Worm (Caenorhabditis elegans) whole organism, L4/young adult: ENCODE results near the gene srw-62.

Experiments
- W03F9.2 ChIP-seq: fragments of 150-350 bp; optimal IDR thresholded peaks from 2 replicates; lab custom pipeline; 2014; ENCODE audit warnings: missing biosample characterization, missing genetic modification characterization
- dao-5 ChIP-seq: sonication (generic microtip); optimal IDR thresholded peaks from 2 replicates; lab custom pipeline; 2016; ENCODE audit warnings: missing genotype, missing genetic modification characterization, moderate library complexity, missing compliant biosample characterization
- him-1 ChIP-seq: sonication (generic microtip); optimal IDR thresholded peaks from 2 replicates; lab custom pipeline; 2016; ENCODE audit warnings: missing genotype, missing genetic modification reagents, missing genetic modification characterization, missing compliant biosample characterization

Gene srw-62

ce11 chrII:7825107-7825506 lies at the start of gene srw-62:
Gene srw-62 (plus strand): TSS chrII:7825407.
- TF ChIP-seq W03F9.2 (tag; lab: Kevin White, UChicago), result no peak
- TF ChIP-seq dao-5 (tag; lab: Kevin White, UChicago), result no peak
- no peak for TF ChIP-seq him-1

ce11 chrII:7776232-7776631 lies 49.0 kb upstream of the srw-62 start:
- TF ChIP-seq W03F9.2 (tag; lab: Kevin White, UChicago) (no peak), dao-5 (tag; lab: Kevin White, UChicago) (no peak), him-1 (no peak)

ce11 chrII:7776715-7777114 lies 48.5 kb upstream of the srw-62 start:
- TF ChIP-seq W03F9.2 (tag; lab: Kevin White, UChicago) (no peak), him-1 (no peak), dao-5 (tag; lab: Kevin White, UChicago) (no peak)

- no peak for TF ChIP-seq W03F9.2 (tag; lab: Kevin White, UChicago)
Observed at ce11 chrII:7777320-7777978, 47.8 kb upstream of the srw-62 start, which contains the start of gene mthf-1. Gene mthf-1 (minus strand): TSS chrII:7777823.

- no peak for TF ChIP-seq dao-5 (tag; lab: Kevin White, UChicago)
- TF ChIP-seq W03F9.2 (tag; lab: Kevin White, UChicago), result no peak
- no peak for TF ChIP-seq him-1
Observed at ce11 chrII:7778273-7778672, 46.9 kb upstream of the srw-62 start.

- no peak for TF ChIP-seq dao-5 (tag; lab: Kevin White, UChicago)
- TF ChIP-seq him-1, result no peak
- TF ChIP-seq W03F9.2 (tag; lab: Kevin White, UChicago), result no peak
Observed at ce11 chrII:7781102-7781616, 44.0 kb upstream of the srw-62 start, which contains the start of the genes snpc-1.1 and spdl-1. Gene snpc-1.1 (minus strand): TSS chrII:7781301. Gene spdl-1 (plus strand): TSS chrII:7781566.

ce11 chrII:7783467-7783959 lies 41.7 kb upstream of the srw-62 start, which contains the start of gene skr-17:
Gene skr-17 (plus strand): TSS chrII:7783517.
- TF ChIP-seq him-1 (no peak), W03F9.2 (tag; lab: Kevin White, UChicago) (no peak), dao-5 (tag; lab: Kevin White, UChicago) (no peak)

ce11 chrII:7789605-7790004 lies 35.6 kb upstream of the srw-62 start:
- TF ChIP-seq dao-5 (tag; lab: Kevin White, UChicago) (no peak), W03F9.2 (tag; lab: Kevin White, UChicago) (no peak), him-1 (no peak)

- TF ChIP-seq him-1 (no peak), W03F9.2 (tag; lab: Kevin White, UChicago) (no peak), dao-5 (tag; lab: Kevin White, UChicago) (no peak)
Observed at ce11 chrII:7790324-7790898, 34.8 kb upstream of the srw-62 start, which contains the start of gene srlf-1. Gene srlf-1 (plus strand): TSS chrII:7790591.

ce11 chrII:7791408-7792050 lies 33.7 kb upstream of the srw-62 start:
- TF ChIP-seq dao-5 (tag; lab: Kevin White, UChicago), result no peak
- TF ChIP-seq him-1, result no peak
- TF ChIP-seq W03F9.2 (tag; lab: Kevin White, UChicago), result no peak

ce11 chrII:7792514-7792913 lies 32.7 kb upstream of the srw-62 start:
- TF ChIP-seq him-1 (no peak), W03F9.2 (tag; lab: Kevin White, UChicago) (no peak)

- TF ChIP-seq dao-5 (tag; lab: Kevin White, UChicago), result no peak
- no peak for TF ChIP-seq W03F9.2 (tag; lab: Kevin White, UChicago)
- TF ChIP-seq him-1, result no peak
Observed at ce11 chrII:7794222-7794621, 31.0 kb upstream of the srw-62 start, which contains the start of gene glr-4. Gene glr-4 (minus strand): TSS chrII:7794322.

- TF ChIP-seq dao-5 (tag; lab: Kevin White, UChicago), result no peak
Observed at ce11 chrII:7795299-7795698, 29.9 kb upstream of the srw-62 start.

- TF ChIP-seq him-1, result no peak
- no peak for TF ChIP-seq W03F9.2 (tag; lab: Kevin White, UChicago)
- no peak for TF ChIP-seq dao-5 (tag; lab: Kevin White, UChicago)
Observed at ce11 chrII:7801255-7801654, 24.0 kb upstream of the srw-62 start.
